Worm (Caenorhabditis elegans) whole organism, late embryonic: ENCODE measurements around the gene col-74.

ENCODE experiments used
- C08G9.2 ChIP-seq: sonication (generic microtip); optimal IDR thresholded peaks from 2 replicates; lab custom pipeline; 2016; ENCODE audit warnings: mild to moderate bottlenecking, missing genetic modification characterization, moderate library complexity, missing compliant biosample characterization
- F13H6.1 ChIP-seq: sonication (generic microtip); optimal IDR thresholded peaks from 2 replicates; lab custom pipeline; 2016; ENCODE audit warnings: missing genetic modification characterization, missing compliant biosample characterization
- ahr-1 ChIP-seq: sonication (generic microtip); optimal IDR thresholded peaks from 2 replicates; lab custom pipeline; 2016; ENCODE audit warnings: missing genetic modification characterization, missing compliant biosample characterization
- ceh-14 ChIP-seq: sonication (generic microtip); optimal IDR thresholded peaks from 2 replicates; lab custom pipeline; 2016; ENCODE audit warnings: missing genotype, missing genetic modification characterization, missing compliant biosample characterization
- ceh-18 ChIP-seq: sonication (generic microtip); optimal IDR thresholded peaks from 2 replicates; lab custom pipeline; 2016; ENCODE audit warnings: missing genetic modification characterization, missing compliant biosample characterization
- ceh-19 ChIP-seq: fragments of 200-800 bp; sonication (Bioruptor generic); optimal IDR thresholded peaks from 2 replicates; lab custom pipeline; 2018; ENCODE audit warnings: mild to moderate bottlenecking, missing genetic modification characterization, missing compliant biosample characterization
- ceh-22 ChIP-seq: sonication (generic microtip); optimal IDR thresholded peaks from 2 replicates; lab custom pipeline; 2017; ENCODE audit warnings: missing biosample characterization, missing genetic modification characterization
- ceh-45 ChIP-seq: fragments of 200-800 bp; sonication (Bioruptor generic); IDR thresholded peaks from 2 replicates; pipeline ENCODE4 v1.3.6; 2022; ENCODE audit warnings: missing genetic modification reagents, missing genetic modification characterization, missing compliant biosample characterization
- ceh-48 ChIP-seq: sonication (generic microtip); optimal IDR thresholded peaks from 2 replicates; lab custom pipeline; 2016; ENCODE audit warnings: missing genetic modification characterization, inconsistent platforms, missing compliant biosample characterization
- ceh-6 ChIP-seq: fragments of 200-800 bp; sonication (Bioruptor generic); optimal IDR thresholded peaks from 2 replicates; lab custom pipeline; 2018; ENCODE audit warnings: mild to moderate bottlenecking, missing genetic modification characterization, missing compliant biosample characterization
- ceh-9 ChIP-seq: sonication (generic microtip); optimal IDR thresholded peaks from 2 replicates; lab custom pipeline; 2016; ENCODE audit warnings: mild to moderate bottlenecking, missing genetic modification characterization, inconsistent platforms, missing compliant biosample characterization
- che-1 ChIP-seq: sonication (generic microtip); optimal IDR thresholded peaks from 2 replicates; lab custom pipeline; 2016; ENCODE audit warnings: mild to moderate bottlenecking, missing genetic modification characterization, missing compliant biosample characterization
- dmd-4 ChIP-seq: sonication (generic microtip); optimal IDR thresholded peaks from 2 replicates; lab custom pipeline; 2016; ENCODE audit warnings: borderline replicate concordance, missing genetic modification characterization, missing compliant biosample characterization
- elt-2 ChIP-seq: sonication (generic microtip); optimal IDR thresholded peaks from 2 replicates; lab custom pipeline; 2016; ENCODE audit warnings: missing genetic modification reagents, missing genetic modification characterization, missing compliant biosample characterization
- elt-4 ChIP-seq: sonication (generic microtip); optimal IDR thresholded peaks from 2 replicates; lab custom pipeline; 2016; ENCODE audit warnings: missing genetic modification characterization, missing compliant biosample characterization
- fax-1 ChIP-seq: sonication (generic microtip); optimal IDR thresholded peaks from 2 replicates; lab custom pipeline; 2016; ENCODE audit warnings: missing genotype, missing genetic modification characterization, missing compliant biosample characterization
- fkh-10 ChIP-seq: fragments of 150-350 bp; optimal IDR thresholded peaks from 2 replicates; lab custom pipeline; 2014; ENCODE audit warnings: missing biosample characterization, missing genetic modification reagents, missing genetic modification characterization
- gmeb-2 ChIP-seq: sonication (generic microtip); optimal IDR thresholded peaks from 2 replicates; lab custom pipeline; 2016; ENCODE audit warnings: missing genetic modification characterization, inconsistent platforms, missing compliant biosample characterization
- hlh-13 ChIP-seq: fragments of 200-800 bp; sonication (Bioruptor generic); optimal IDR thresholded peaks from 2 replicates; lab custom pipeline; 2018; ENCODE audit warnings: mild to moderate bottlenecking, missing genetic modification characterization, missing compliant biosample characterization
- hlh-8 ChIP-seq: sonication (generic microtip); optimal IDR thresholded peaks from 2 replicates; lab custom pipeline; 2016; ENCODE audit warnings: missing genotype, missing genetic modification characterization, missing compliant biosample characterization
- lin-11 ChIP-seq: fragments of 200-800 bp; sonication (Bioruptor generic); optimal IDR thresholded peaks from 2 replicates; lab custom pipeline; 2018; ENCODE audit warnings: mild to moderate bottlenecking, missing genetic modification characterization, missing compliant biosample characterization
- nfya-1 ChIP-seq: sonication (generic microtip); optimal IDR thresholded peaks from 2 replicates; lab custom pipeline; 2017; ENCODE audit warnings: missing genetic modification characterization, mild to moderate bottlenecking, missing compliant biosample characterization, antibody characterized with exemption, moderate library complexity
- nhr-11 ChIP-seq: fragments of 150-350 bp; optimal IDR thresholded peaks from 2 replicates; lab custom pipeline; 2014; ENCODE audit warnings: missing biosample characterization, missing genetic modification characterization
- nhr-232 ChIP-seq: sonication (generic microtip); optimal IDR thresholded peaks from 2 replicates; lab custom pipeline; 2016; ENCODE audit warnings: missing genetic modification characterization, missing compliant biosample characterization
- odd-2 ChIP-seq: sonication (generic microtip); optimal IDR thresholded peaks from 2 replicates; lab custom pipeline; 2017; ENCODE audit warnings: antibody characterized with exemption, mild to moderate bottlenecking, missing genetic modification characterization, missing compliant biosample characterization
- pag-3 ChIP-seq: sonication (generic microtip); optimal IDR thresholded peaks from 2 replicates; lab custom pipeline; 2016; ENCODE audit warnings: missing compliant biosample characterization, missing genetic modification characterization, borderline replicate concordance
- pat-9 ChIP-seq: fragments of 200-800 bp; sonication (Bioruptor generic); optimal IDR thresholded peaks from 2 replicates; lab custom pipeline; 2018; ENCODE audit warnings: mild to moderate bottlenecking, missing genetic modification characterization, moderate library complexity, missing compliant biosample characterization
- pqm-1 ChIP-seq: sonication (generic microtip); optimal IDR thresholded peaks from 2 replicates; lab custom pipeline; 2016; ENCODE audit warnings: missing genetic modification characterization, missing compliant biosample characterization
- ref-2 ChIP-seq: sonication (generic microtip); optimal IDR thresholded peaks from 2 replicates; lab custom pipeline; 2016; ENCODE audit warnings: missing genetic modification characterization, missing compliant biosample characterization
- sdc-2 ChIP-seq: sonication (generic microtip); optimal IDR thresholded peaks from 2 replicates; lab custom pipeline; 2016; ENCODE audit warnings: missing genotype, missing genetic modification characterization, missing compliant biosample characterization
- sox-2 ChIP-seq: fragments of 200-800 bp; sonication (Bioruptor generic); IDR thresholded peaks from 2 replicates; pipeline ENCODE4 v1.3.6; 2022; ENCODE audit warnings: missing genetic modification reagents, missing genetic modification characterization, missing compliant biosample characterization
- syd-9 ChIP-seq: sonication (generic microtip); optimal IDR thresholded peaks from 2 replicates; lab custom pipeline; 2016; ENCODE audit warnings: mild to moderate bottlenecking, missing genetic modification characterization, moderate library complexity, missing compliant biosample characterization
- tbx-7 ChIP-seq: sonication (generic microtip); optimal IDR thresholded peaks from 2 replicates; lab custom pipeline; 2016; ENCODE audit warnings: missing genotype, missing genetic modification characterization, missing compliant biosample characterization
- ttx-3 ChIP-seq: sonication (generic microtip); optimal IDR thresholded peaks from 2 replicates; lab custom pipeline; 2016; ENCODE audit warnings: missing genetic modification reagents, missing genetic modification characterization, missing compliant biosample characterization
- unc-86 ChIP-seq: sonication (generic microtip); optimal IDR thresholded peaks from 2 replicates; lab custom pipeline; 2016; ENCODE audit warnings: missing genetic modification characterization, missing compliant biosample characterization

col-74 gene

DNA sequence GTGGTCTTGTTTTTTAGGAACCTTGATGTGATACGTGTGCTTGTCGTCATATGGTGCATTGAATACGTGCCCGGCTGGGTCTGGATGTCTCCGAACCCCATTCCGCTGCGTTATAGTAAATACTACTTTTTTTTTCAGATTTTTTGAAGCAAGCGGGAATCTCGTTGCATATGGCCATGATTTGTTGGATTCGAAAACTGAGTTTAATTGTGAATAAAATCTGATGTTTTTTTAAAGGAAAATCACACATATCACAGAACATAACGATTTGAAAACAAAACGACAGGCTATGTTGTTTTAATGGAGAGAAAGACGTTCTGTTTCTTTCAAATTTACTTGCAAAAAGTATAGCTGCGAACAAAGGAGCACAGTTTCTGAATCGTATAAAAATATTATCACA is 15.3 kb downstream of the col-74 start, which contains the start of the genes ZK1248.17 and H41C03.3:
Gene ZK1248.17, minus strand, starts transcription at position 101 of the 400 bp plus-strand sequence.
Gene H41C03.3, plus strand, starts transcription at position 337 of the 400 bp plus-strand sequence.
- TF ChIP-seq hlh-13 (GFP tag; lab: Kevin White, UChicago) (no peak), ceh-22 (no peak), ceh-9 (no peak), gmeb-2 (tag; lab: Kevin White, UChicago) (no peak), pqm-1 (no peak)

DNA sequence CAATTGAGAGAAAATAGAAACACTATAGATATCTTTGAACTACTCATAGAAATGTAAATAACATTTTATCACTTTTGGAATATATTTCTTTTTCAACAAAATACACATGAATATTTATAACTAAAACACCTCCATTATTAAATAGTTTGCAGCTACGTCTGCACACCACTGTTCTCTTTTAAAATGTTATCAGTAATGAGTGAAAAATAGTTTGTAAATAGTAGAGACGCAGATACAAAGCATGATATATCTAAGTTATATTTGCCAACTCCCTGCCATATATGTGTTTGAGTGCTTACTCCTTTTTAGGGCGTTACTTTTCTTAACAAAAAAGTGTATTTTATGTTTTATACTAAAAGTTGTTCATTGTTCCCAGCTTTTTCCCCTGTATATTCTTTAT is 16.0 kb downstream of the col-74 start:
- TF ChIP-seq ceh-45 (GFP tag; lab: Robert Waterston, UW) (no peak), elt-2 (tag; lab: Kevin White, UChicago) (peak; percentile 58)

DNA sequence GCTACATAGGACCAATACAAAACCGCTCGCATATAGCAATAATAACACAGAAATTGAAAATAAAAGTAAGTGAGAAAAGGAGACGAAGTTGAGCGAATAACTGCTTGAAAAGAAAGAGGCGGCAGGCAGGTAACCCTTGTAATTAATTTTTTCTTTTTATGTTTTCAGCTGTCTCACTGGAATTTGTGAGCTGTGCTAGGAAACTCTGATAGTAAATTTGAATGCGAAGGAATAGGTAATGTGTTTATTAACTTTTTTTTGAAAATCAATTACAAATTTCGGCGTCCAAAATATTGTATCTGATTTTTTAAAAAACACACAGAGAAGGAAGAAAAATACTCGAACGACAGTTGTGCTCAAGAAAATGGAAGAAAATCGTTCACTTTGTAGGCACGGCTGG is 21.8 kb downstream of the col-74 start, which contains the start of gene H41C03.2:
Gene H41C03.2, minus strand, starts transcription at position 101 of the 400 bp plus-strand sequence.
- TF ChIP-seq lin-11 (no peak), elt-4 (tag; lab: Kevin White, UChicago) (no peak), sdc-2 (tag; lab: Kevin White, UChicago) (no peak), hlh-8 (tag; lab: Kevin White, UChicago) (no peak), ceh-19 (GFP tag; lab: Kevin White, UChicago) (no peak), nfya-1 (no peak), ceh-18 (tag; lab: Kevin White, UChicago) (no peak), ceh-48 (tag; lab: Kevin White, UChicago) (no peak), tbx-7 (tag; lab: Kevin White, UChicago) (no peak), odd-2 (tag; lab: Kevin White, UChicago) (no peak), ceh-14 (tag; lab: Kevin White, UChicago) (no peak), syd-9 (tag; lab: Kevin White, UChicago) (no peak), sox-2 (GFP tag; lab: Robert Waterston, UW) (no peak), C08G9.2 (tag; lab: Kevin White, UChicago) (no peak)

DNA sequence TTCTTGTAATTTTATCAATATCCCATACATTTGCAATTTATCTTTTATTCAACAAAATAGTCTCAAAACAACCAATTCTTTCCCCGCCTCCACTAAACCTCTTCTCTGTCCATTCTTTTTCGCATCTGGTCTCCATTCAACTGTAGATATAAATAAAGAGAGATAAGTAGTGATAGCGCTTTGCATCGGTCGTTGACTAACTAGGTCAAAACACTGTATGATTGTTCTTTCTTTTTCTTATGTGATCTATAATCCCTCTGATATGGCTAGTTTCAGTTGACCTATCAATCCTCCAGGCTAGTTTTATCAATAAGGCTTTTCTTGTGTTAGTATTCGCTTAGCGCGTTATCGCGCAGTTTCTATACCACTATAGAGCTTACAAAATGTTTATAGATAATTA is 23.1 kb downstream of the col-74 start:
- no peak for TF ChIP-seq pat-9 (tag; lab: Kevin White, UChicago)
- no peak for TF ChIP-seq lin-11
- no peak for TF ChIP-seq sox-2 (GFP tag; lab: Robert Waterston, UW)
- TF ChIP-seq fkh-10 (GFP tag; lab: Kevin White, UChicago) = no peak
- no peak for TF ChIP-seq ceh-6
- no peak for TF ChIP-seq pag-3 (tag; lab: Kevin White, UChicago)
- TF ChIP-seq elt-4 (tag; lab: Kevin White, UChicago) = no peak
- no peak for TF ChIP-seq F13H6.1 (tag; lab: Kevin White, UChicago)
- no peak for TF ChIP-seq syd-9 (tag; lab: Kevin White, UChicago)
- TF ChIP-seq unc-86 (tag; lab: Kevin White, UChicago) = no peak
- no peak for TF ChIP-seq nhr-11 (tag; lab: Kevin White, UChicago)
- no peak for TF ChIP-seq dmd-4
- no peak for TF ChIP-seq ref-2 (tag; lab: Kevin White, UChicago)

DNA sequence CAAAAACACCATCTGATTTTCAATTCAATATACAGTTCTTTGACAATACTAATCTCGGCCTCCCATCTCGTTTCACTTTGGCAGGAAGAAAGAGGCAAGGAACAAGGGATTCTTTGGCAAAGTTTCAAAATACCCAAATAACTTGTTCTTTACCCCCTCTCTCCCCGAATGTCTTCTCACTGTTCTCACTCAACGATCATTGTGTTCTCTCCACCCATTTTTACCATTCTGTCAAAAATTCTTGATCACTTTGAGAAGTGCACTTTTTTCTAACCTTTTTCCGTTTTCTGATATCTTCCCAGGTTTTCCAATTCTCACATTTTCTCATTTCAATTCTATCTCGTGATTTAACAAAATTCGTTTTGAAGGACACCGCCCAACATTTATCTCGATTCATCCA is 23.9 kb downstream of the col-74 start, which contains the start of gene H41C03.1:
Gene H41C03.1, plus strand, starts transcription at position 301 of the 400 bp plus-strand sequence.
- TF ChIP-seq ttx-3 = no peak
- no peak for TF ChIP-seq fkh-10 (GFP tag; lab: Kevin White, UChicago)
- TF ChIP-seq gmeb-2 (tag; lab: Kevin White, UChicago) = no peak
- no peak for TF ChIP-seq hlh-8 (tag; lab: Kevin White, UChicago)
- TF ChIP-seq elt-4 (tag; lab: Kevin White, UChicago) = no peak
- no peak for TF ChIP-seq fax-1 (tag; lab: Kevin White, UChicago)
- no peak for TF ChIP-seq pat-9 (tag; lab: Kevin White, UChicago)
- TF ChIP-seq odd-2 (tag; lab: Kevin White, UChicago) = no peak
- no peak for TF ChIP-seq nhr-232
- no peak for TF ChIP-seq che-1 (tag; lab: Kevin White, UChicago)
- TF ChIP-seq ahr-1 = no peak
- TF ChIP-seq ref-2 (tag; lab: Kevin White, UChicago) = no peak
